Worm (Caenorhabditis elegans) whole organism, L4 larva: ENCODE measurements around the gene srlf-22.
A peak's percentile ranks its signal among the peaks of the same experiment; 100 is the strongest.

Source experiments
- F26F4.8 ChIP-seq: fragments of 200-800 bp; sonication (Bioruptor generic); conservative IDR thresholded peaks from 2 replicates; pipeline ENCODE4 v1.3.6; 2022; ENCODE audit warnings: missing genetic modification characterization, missing compliant biosample characterization
- F37D6.2 ChIP-seq: sonication (generic microtip); optimal IDR thresholded peaks from 2 replicates; lab custom pipeline; 2016; ENCODE audit warnings: mild to moderate bottlenecking, missing genetic modification characterization, missing compliant biosample characterization
- T26A8.4 ChIP-seq: fragments of 200-800 bp; sonication (Bioruptor generic); IDR thresholded peaks from 2 replicates; pipeline ENCODE4 v1.3.6; 2022; ENCODE audit warnings: missing genetic modification characterization, missing compliant biosample characterization
- ama-1 ChIP-seq: fragments of 150-350 bp; optimal IDR thresholded peaks from 2 replicates; lab custom pipeline; 2014; ENCODE audit warnings: inconsistent platforms, mixed read lengths
- attf-4 ChIP-seq: sonication (generic microtip); optimal IDR thresholded peaks from 3 replicates; lab custom pipeline; 2017; ENCODE audit warnings: missing biosample characterization, missing genetic modification characterization
- nhr-25 ChIP-seq: sonication (generic microtip); optimal IDR thresholded peaks from 2 replicates; lab custom pipeline; 2017; ENCODE audit warnings: missing genetic modification characterization, mild to moderate bottlenecking, missing compliant biosample characterization, antibody characterized with exemption, moderate library complexity, borderline replicate concordance; ENCODE audit not compliant: insufficient read depth
- pha-4 ChIP-seq, 2 experiments: fragments of 150-350 bp in 1 of 2; fragments of 200-800 bp in 1 of 2; sonication (Bioruptor generic) in 1 of 2; IDR thresholded peaks in 1 of 2; optimal IDR thresholded peaks in 1 of 2; 2 replicates each; pipeline versions ENCODE4 v1.3.6 to Lab custom; 2014 to 2022; ENCODE audit warnings: missing genetic modification characterization in 2 of 2, missing genetic modification reagents in 2 of 2, missing biosample characterization in 1 of 2, missing compliant biosample characterization in 1 of 2
- set-16 ChIP-seq: fragments of 200-800 bp; sonication (Bioruptor generic); IDR thresholded peaks from 2 replicates; pipeline ENCODE4 v1.3.6; 2022; ENCODE audit warnings: missing genetic modification reagents, missing genetic modification characterization, missing compliant biosample characterization
- snpc-4 ChIP-seq: fragments of 150-350 bp; optimal IDR thresholded peaks from 2 replicates; lab custom pipeline; 2014; ENCODE audit warnings: missing biosample characterization, missing genetic modification characterization
- zip-11 ChIP-seq: fragments of 200-800 bp; sonication (Bioruptor generic); IDR thresholded peaks from 2 replicates; pipeline ENCODE4 v1.3.6; 2022; ENCODE audit warnings: missing genetic modification characterization, missing compliant biosample characterization

DNA sequence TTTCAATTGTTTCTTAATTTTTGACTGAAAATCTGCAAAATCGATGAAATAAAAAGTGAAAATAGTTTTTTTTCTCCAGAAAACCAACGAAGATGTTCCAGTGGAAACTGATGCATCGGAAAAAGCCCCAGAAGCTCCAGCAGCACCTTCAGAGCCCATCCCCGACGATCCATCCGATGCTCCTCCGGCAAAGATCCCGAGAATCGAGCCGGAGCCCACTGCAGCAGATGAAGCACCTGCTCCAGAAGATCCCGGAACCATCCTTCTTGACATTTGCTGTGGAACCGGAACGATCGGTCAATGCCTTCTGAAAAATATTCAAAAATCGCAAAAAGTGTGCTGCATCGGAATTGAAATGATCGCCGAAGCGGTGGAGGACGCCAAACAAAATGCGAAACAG, 17.7 kb downstream of the srlf-22 start:
- TF ChIP-seq nhr-25 (tag; lab: Kevin White, UChicago) (no peak), ama-1 (lab: Kevin White, UChicago) (no peak), snpc-4 (tag; lab: Kevin White, UChicago) (no peak), pha-4 (GFP tag; IDR thresholded peaks at IDR 0.05; lab: Robert Waterston, UW) (no peak), pha-4 (tag; optimal IDR thresholded peaks at IDR 0.05; lab: Kevin White, UChicago) (no peak), F26F4.8 (GFP tag; lab: Robert Waterston, UW) (no peak), T26A8.4 (GFP tag; lab: Robert Waterston, UW) (no peak), zip-11 (GFP tag; lab: Robert Waterston, UW) (no peak), set-16 (GFP tag; lab: Robert Waterston, UW) (peak; percentile 88), attf-4 (no peak), F37D6.2 (tag; lab: Kevin White, UChicago) (no peak)
